Fruit fly (Drosophila melanogaster): ENCODE data around the gene Tengl2.

The Tengl2 gene

DNA sequence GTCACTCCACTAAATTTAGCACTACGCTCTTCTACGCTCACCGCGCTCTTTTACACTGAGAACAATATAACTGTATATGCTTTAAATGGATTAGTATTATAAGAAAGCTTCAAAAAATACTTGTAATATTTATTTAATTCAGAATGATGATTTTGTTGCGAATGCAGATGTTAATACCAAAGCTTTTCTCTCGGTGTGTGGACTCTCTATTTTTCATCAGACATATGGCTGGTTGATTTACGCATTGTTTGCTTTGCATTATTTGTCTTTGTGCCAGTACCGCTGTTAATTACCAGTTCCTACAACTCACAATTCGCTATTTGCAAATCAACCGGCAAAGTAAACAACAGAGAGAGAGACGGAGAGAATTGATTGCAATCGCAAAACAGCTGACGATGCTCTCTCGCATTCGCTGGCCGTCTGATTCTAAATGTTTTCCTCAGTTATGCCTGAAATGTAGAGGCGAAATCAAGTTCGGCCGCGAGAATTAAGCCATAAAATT is 17.5 kb downstream of the Tengl2 start (continued):
- TF ChIP-seq BtbVII (GFP tag; optimal IDR thresholded peaks at IDR 0.05), result peak; percentile 94
- peak; percentile 95 for TF ChIP-seq CG32772 (GFP tag; IDR thresholded peaks at IDR 0.05)
- peak; percentile 92 for TF ChIP-seq gsb-n (tag; optimal IDR thresholded peaks at IDR 0.05)
- TF ChIP-seq Fer2 (tag; optimal IDR thresholded peaks at IDR 0.05), result peak; percentile 91
- peak in 1 of 2 experiments; percentile 65 for TF ChIP-seq tll (GFP tag; optimal IDR thresholded peaks at IDR 0.05)
- TF ChIP-seq CG12155 (GFP tag; optimal IDR thresholded peaks at IDR 0.05), result peak; percentile 93
- TF ChIP-seq ash1 (GFP tag; optimal IDR thresholded peaks at IDR 0.05), result peak; percentile 76
- peak; percentile 91; the same call in 3 of the 4 replicates for TF ChIP-seq chinmo (GFP tag; IDR thresholded peaks at IDR 0.05; ENCODE audit: partially characterized antibody)
- peak; percentile 98 for TF ChIP-seq CG7839 (tag; optimal IDR thresholded peaks at IDR 0.05)
- TF ChIP-seq CrebB (tag; optimal IDR thresholded peaks at IDR 0.05), result peak; percentile 98
- peak; percentile 65 for TF ChIP-seq bigmax (GFP tag; optimal IDR thresholded peaks at IDR 0.05)
- peak; percentile 95 for TF ChIP-seq HLH54F (GFP tag; optimal IDR thresholded peaks at IDR 0.05)
- peak; percentile 98 for TF ChIP-seq Ada2b (GFP tag; IDR thresholded peaks at IDR 0.05)
- TF ChIP-seq Hr78 (GFP tag; optimal IDR thresholded peaks at IDR 0.05), result peak in 1 of 2 experiments; percentile 62
- TF ChIP-seq CG6272 (GFP tag; IDR thresholded peaks at IDR 0.05), result peak; percentile 91
- TF ChIP-seq da (GFP tag; optimal IDR thresholded peaks at IDR 0.05), result peak; percentile 84
- peak; percentile 96 for TF ChIP-seq CG1602 (GFP tag; optimal IDR thresholded peaks at IDR 0.05)
- peak; percentile 98 for TF ChIP-seq CG2678 (tag; optimal IDR thresholded peaks at IDR 0.05)
- peak; percentile 89 for TF ChIP-seq Asciz (GFP tag; optimal IDR thresholded peaks at IDR 0.05)
- TF ChIP-seq gsb (GFP tag; IDR thresholded peaks at IDR 0.05), result peak; percentile 97
- no peak for TF ChIP-seq Hr39 (optimal IDR thresholded peaks at IDR 0.05)
- TF ChIP-seq CG2199 (GFP tag; IDR thresholded peaks at IDR 0.05), result peak; percentile 96
- TF ChIP-seq amos (GFP tag; IDR thresholded peaks at IDR 0.05; ENCODE audit: partially characterized antibody), result no peak
- peak; percentile 96 for TF ChIP-seq nom (GFP tag; optimal IDR thresholded peaks at IDR 0.05)
- peak; percentile 95 for TF ChIP-seq odd (GFP tag; optimal IDR thresholded peaks at IDR 0.05)
- peak; percentile 40 for TF ChIP-seq Sry-β (GFP tag; optimal IDR thresholded peaks at IDR 0.05)
- peak; percentile 86 for TF ChIP-seq CG4282 (GFP tag; optimal IDR thresholded peaks at IDR 0.05)
- peak in 1 of 3 experiments; percentile 48 for TF ChIP-seq Stat92E (GFP tag; optimal IDR thresholded peaks at IDR 0.05)
- peak; percentile 97 for TF ChIP-seq CG7556 (GFP tag; optimal IDR thresholded peaks at IDR 0.05)
- peak; percentile 76 for TF ChIP-seq CG30020 (tag; optimal IDR thresholded peaks at IDR 0.05)
- peak; percentile 95 for TF ChIP-seq CG10959 (GFP tag; IDR thresholded peaks at IDR 0.05)
- no peak for TF ChIP-seq cg (GFP tag; optimal IDR thresholded peaks at IDR 0.05)
- peak; percentile 86 for TF ChIP-seq grn (GFP tag; optimal IDR thresholded peaks at IDR 0.05)
- peak; percentile 91 for TF ChIP-seq CG15011 (GFP tag; optimal IDR thresholded peaks at IDR 0.05)
- peak; percentile 93 for TF ChIP-seq ab (GFP tag; optimal IDR thresholded peaks at IDR 0.05)
- peak; percentile 99 for TF ChIP-seq CG15269 (tag; optimal IDR thresholded peaks at IDR 0.05)
- peak; percentile 89 for TF ChIP-seq CG15601 (tag; optimal IDR thresholded peaks at IDR 0.05)
- TF ChIP-seq B-H1 (GFP tag; IDR thresholded peaks at IDR 0.05), result peak; percentile 97
- peak; percentile 97 for TF ChIP-seq CG14050 (GFP tag; IDR thresholded peaks at IDR 0.05)
- TF ChIP-seq z (GFP tag; IDR thresholded peaks at IDR 0.05), result peak; percentile 81
- TF ChIP-seq CG13296 (GFP tag; optimal IDR thresholded peaks at IDR 0.05), result peak; percentile 97
- TF ChIP-seq CG2116 (GFP tag; optimal IDR thresholded peaks at IDR 0.05), result peak; percentile 89
- TF ChIP-seq Oaz (GFP tag; IDR thresholded peaks at IDR 0.05), result peak; percentile 96
- peak; percentile 98 for TF ChIP-seq CG17328 (GFP tag; IDR thresholded peaks at IDR 0.05)
- peak; percentile 93 for TF ChIP-seq CG18764 (GFP tag; optimal IDR thresholded peaks at IDR 0.05)
- peak; percentile 99 for TF ChIP-seq Hmr (GFP tag; optimal IDR thresholded peaks at IDR 0.05)
- peak; percentile 81 for TF ChIP-seq HmgD (GFP tag; optimal IDR thresholded peaks at IDR 0.05)
- TF ChIP-seq Sin3A (optimal IDR thresholded peaks at IDR 0.05), result no peak
- peak; percentile 95 for TF ChIP-seq CG12071 (GFP tag; optimal IDR thresholded peaks at IDR 0.05)
- peak; percentile 94 for TF ChIP-seq CG6813 (GFP tag; optimal IDR thresholded peaks at IDR 0.05)
